Worm (Caenorhabditis elegans): ENCODE data around the gene F42A10.6.

Gene F42A10.6

DNA sequence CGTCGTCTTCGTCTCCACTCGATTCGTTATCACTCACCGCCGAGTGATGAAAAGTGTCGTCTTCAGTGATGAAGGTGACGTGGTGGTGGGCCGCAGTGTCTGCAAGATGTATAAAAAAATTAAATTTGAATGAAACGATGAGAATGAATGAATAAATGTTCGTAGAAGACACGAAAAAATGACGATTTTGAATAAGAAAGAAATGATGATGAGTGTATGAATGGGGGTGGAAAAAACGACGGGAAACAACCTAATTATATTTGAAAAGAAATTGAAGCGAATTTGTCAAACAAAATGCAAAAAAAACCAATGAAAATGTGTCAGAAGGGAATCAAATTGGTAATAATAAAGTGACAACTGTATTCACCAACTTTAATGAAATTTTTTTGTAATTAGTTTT is 40.5 kb downstream of the F42A10.6 start, which contains the start of gene mvk-1:
Gene mvk-1, minus strand, starts transcription at position 101 of the 400 bp plus-strand sequence.
- TF ChIP-seq nhr-2 (tag; optimal IDR thresholded peaks at IDR 0.05) (no peak), cnd-1 (tag; optimal IDR thresholded peaks at IDR 0.05) (no peak), unc-39 (tag; optimal IDR thresholded peaks at IDR 0.05) (no peak), nhr-237 (tag; optimal IDR thresholded peaks at IDR 0.05) (no peak), ces-1 (GFP tag; optimal IDR thresholded peaks at IDR 0.05) (no peak)

DNA sequence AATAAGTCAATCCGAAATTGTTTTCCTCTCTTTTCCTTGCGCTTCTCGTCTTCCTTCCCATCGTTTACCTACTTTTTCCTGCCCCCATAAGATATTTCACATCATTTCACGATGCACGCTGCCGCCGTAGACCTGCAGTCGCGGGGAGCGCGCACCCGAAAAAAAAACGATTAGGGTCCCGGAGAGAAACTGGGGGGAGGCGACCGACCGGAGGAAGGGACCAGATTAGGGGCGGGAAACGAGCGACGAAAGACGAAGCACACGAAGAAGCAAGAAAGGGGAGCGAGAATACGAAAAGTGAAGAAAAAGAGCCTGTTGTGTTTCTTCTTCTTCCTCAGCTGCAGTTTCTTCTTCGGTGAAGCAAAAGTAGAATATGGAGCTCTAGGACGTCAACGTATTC is 41.5 kb downstream of the F42A10.6 start:
- TF ChIP-seq lin-32 (GFP tag; optimal IDR thresholded peaks at IDR 0.05) (no peak), nhr-28 (tag; optimal IDR thresholded peaks at IDR 0.05) (no peak), ceh-39 (tag; optimal IDR thresholded peaks at IDR 0.05) (no peak), ceh-43 (GFP tag; optimal IDR thresholded peaks at IDR 0.05) (no peak), ces-1 (GFP tag; optimal IDR thresholded peaks at IDR 0.05) (peak; percentile 31), elt-1 (tag; optimal IDR thresholded peaks at IDR 0.05; ENCODE audit: borderline replicate concordance, insufficient read depth) (no peak), tbx-8 (GFP tag; optimal IDR thresholded peaks at IDR 0.05) (no peak), M03D4.4 (tag; optimal IDR thresholded peaks at IDR 0.05) (no peak)

DNA sequence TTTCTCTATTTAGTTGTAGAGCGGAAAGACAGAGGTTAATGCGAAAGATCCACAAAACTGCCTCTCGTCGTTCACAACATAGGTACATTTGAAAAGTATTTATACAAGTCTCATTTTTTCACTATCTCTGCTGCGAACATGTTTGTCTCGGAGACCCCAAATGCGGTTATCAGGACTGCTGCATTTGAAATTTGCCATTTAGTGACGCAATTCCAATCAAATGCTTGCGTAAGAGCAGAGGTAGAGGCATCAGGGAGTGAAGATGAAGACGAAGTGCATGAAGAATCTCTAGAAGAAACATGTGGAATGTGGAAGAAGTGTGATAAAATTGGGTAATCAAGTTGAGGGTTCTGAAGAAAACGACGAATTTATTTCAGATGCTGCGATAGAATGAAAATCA is 42.5 kb downstream of the F42A10.6 start:
- TF ChIP-seq tbx-8 (GFP tag; optimal IDR thresholded peaks at IDR 0.05) (no peak), bed-3 (GFP tag; optimal IDR thresholded peaks at IDR 0.05) (no peak), nhr-76 (tag; optimal IDR thresholded peaks at IDR 0.05) (no peak), zip-8 (tag; optimal IDR thresholded peaks at IDR 0.05) (peak; percentile 92)

DNA sequence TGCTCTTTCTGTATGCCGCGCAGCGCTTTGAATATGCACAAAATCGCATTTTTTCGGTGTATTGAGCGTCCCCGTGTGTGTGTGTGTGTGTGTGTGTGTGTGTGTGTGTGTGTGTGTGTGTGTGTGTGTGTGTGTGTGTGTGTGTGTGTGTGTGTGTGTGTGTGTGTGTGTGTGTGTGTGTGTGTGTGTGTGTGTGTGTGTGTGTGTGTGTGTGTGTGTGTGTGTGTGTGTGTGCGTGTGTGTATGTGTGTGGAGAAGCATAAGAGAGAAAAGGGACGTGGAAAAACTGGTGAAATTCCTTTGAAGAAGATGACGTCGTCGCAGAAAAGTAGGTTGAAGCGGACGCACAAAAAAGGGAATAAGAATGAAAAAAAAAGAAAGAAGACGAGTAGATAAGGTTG is 43.3 kb downstream of the F42A10.6 start:
- peak; percentile 9 for TF ChIP-seq ham-2 (GFP tag; optimal IDR thresholded peaks at IDR 0.05)
- peak; percentile 53 for TF ChIP-seq ceh-43 (GFP tag; optimal IDR thresholded peaks at IDR 0.05)
- peak; percentile 63 for TF ChIP-seq sem-2 (GFP tag; optimal IDR thresholded peaks at IDR 0.05)
- peak; percentile 70 for TF ChIP-seq mls-2 (tag; optimal IDR thresholded peaks at IDR 0.05)
- TF ChIP-seq flh-1 (GFP tag; optimal IDR thresholded peaks at IDR 0.05): peak; percentile 23
- TF ChIP-seq tbx-8 (GFP tag; optimal IDR thresholded peaks at IDR 0.05): peak; percentile 32
- peak; percentile 83 for TF ChIP-seq cnd-1 (tag; optimal IDR thresholded peaks at IDR 0.05)
- peak; percentile 88 for TF ChIP-seq sptf-1 (tag; optimal IDR thresholded peaks at IDR 0.05)
- TF ChIP-seq lin-32 (GFP tag; optimal IDR thresholded peaks at IDR 0.05): peak; percentile 56
- peak; percentile 77 for TF ChIP-seq drap-1 (GFP tag; optimal IDR thresholded peaks at IDR 0.05)
- TF ChIP-seq M03D4.4 (tag; optimal IDR thresholded peaks at IDR 0.05): peak; percentile 81
- TF ChIP-seq bed-3 (GFP tag; optimal IDR thresholded peaks at IDR 0.05): peak; percentile 26
- peak; percentile 26 for TF ChIP-seq ceh-83 (GFP tag; optimal IDR thresholded peaks at IDR 0.05)

DNA sequence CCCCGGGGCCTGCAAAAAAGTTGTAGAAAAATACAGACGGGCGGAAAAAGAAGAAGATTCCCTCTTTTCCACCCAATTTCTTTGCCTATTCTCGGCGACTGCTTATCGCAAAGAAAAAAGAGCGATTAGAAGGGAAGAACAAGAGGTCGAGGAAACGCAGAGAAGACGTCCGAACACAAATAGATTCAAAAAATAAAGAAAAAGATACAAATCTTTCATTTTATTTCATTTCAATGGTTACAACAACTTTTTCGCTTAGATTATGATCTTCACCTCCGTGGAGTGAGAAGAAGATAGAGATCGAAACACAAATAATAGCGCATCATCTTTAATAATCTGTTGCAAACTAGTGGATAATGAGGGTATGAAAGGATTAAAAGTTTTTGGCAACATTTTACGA is 44.6 kb downstream of the F42A10.6 start:
- TF ChIP-seq pha-4 (tag; optimal IDR thresholded peaks at IDR 0.05): no peak
- TF ChIP-seq ceh-83 (GFP tag; optimal IDR thresholded peaks at IDR 0.05): no peak
- no peak for TF ChIP-seq ztf-11 (tag; optimal IDR thresholded peaks at IDR 0.05)
- TF ChIP-seq nhr-28 (tag; optimal IDR thresholded peaks at IDR 0.05): no peak
- no peak for TF ChIP-seq mep-1 (tag; optimal IDR thresholded peaks at IDR 0.05)
- TF ChIP-seq elt-1 (tag; optimal IDR thresholded peaks at IDR 0.05; ENCODE audit: borderline replicate concordance, insufficient read depth): peak; percentile 91
- no peak for TF ChIP-seq nhr-237 (tag; optimal IDR thresholded peaks at IDR 0.05)
- TF ChIP-seq blmp-1 (tag; optimal IDR thresholded peaks at IDR 0.05): no peak

Data from whole organism, mixed stage, embryonic.